Fruit fly (Drosophila melanogaster): ENCODE results near the gene CG42766.

The CG42766 gene

DNA sequence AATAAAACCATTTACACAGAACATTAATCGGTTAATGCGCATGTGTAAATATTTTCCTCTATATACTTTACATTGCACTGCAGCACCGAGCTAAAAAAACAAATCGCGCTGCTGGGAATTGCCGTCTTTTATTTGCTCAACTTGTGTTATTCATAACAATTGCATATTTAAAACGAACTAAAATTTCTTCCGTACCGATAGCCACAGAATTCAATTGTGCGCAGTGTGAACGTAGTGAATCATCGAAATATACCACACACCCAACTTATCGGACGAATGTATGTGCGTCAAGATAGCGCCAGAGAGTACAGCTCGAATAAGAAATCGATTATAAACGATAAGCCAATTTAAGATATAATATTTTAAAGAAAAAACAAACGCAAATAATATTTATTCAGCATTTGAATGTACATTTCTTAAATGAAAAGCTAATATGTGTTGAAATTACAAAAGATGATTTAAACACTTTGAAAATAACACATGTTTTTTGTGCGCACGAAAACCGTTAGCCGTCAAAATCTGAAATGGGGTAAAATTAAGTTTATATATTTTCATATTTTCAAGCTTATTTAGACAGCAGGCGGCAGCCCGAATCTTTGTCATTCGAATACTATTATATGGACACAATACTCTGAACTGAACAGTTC lies 29.0 kb downstream of the CG42766 start, which contains the start of the genes vap and CG12698:
Gene vap (minus strand): TSS at position 262 of the 647 bp plus-strand sequence.
Gene CG12698 (plus strand): TSS at position 597 of the 647 bp plus-strand sequence.
- peak; percentile 17 for TF ChIP-seq D1 (tag; optimal IDR thresholded peaks at IDR 0.05)
- TF ChIP-seq CG17806 (tag; optimal IDR thresholded peaks at IDR 0.05), result no peak

DNA sequence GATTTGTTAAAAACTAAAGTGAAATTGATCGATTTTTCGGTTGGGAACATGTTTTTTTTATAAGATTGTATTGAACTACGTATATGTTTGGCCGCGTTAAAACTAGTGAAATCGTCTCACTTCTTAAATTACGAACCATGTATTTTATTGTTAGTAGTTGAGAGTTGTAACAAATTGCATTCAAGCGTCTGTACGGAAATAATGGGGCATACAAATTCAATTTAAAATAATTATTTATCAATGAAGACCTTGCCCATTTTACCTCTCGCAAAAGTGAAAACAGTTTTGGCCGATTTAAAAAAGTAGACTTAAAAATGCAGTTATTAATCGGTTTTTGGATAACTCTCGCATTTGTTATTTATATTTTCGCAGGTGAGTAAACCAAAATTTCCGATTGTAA lies 32.1 kb downstream of the CG42766 start, which contains the start of gene Muc14A:
Gene Muc14A (plus strand): TSS at position 301 of the 400 bp plus-strand sequence.
- TF ChIP-seq gl (tag; optimal IDR thresholded peaks at IDR 0.05) (no peak), CG34367 (tag; optimal IDR thresholded peaks at IDR 0.05) (no peak), CG10348 (GFP tag; IDR thresholded peaks at IDR 0.05) (no peak), D1 (tag; optimal IDR thresholded peaks at IDR 0.05) (no peak), Pif1B (GFP tag; optimal IDR thresholded peaks at IDR 0.05) (no peak), CG15710 (tag; optimal IDR thresholded peaks at IDR 0.05) (no peak), fd96Ca (GFP tag; IDR thresholded peaks at IDR 0.05) (no peak), CG8301 (tag; optimal IDR thresholded peaks at IDR 0.05) (no peak), CG32121 (GFP tag; IDR thresholded peaks at IDR 0.05) (no peak), CG9948 (tag; optimal IDR thresholded peaks at IDR 0.05) (no peak), CG13204 (GFP tag; optimal IDR thresholded peaks at IDR 0.05) (no peak), Ets98B (GFP tag; IDR thresholded peaks at IDR 0.05) (no peak), Snoo (tag; optimal IDR thresholded peaks at IDR 0.05) (no peak), CG17806 (tag; optimal IDR thresholded peaks at IDR 0.05) (no peak), CG12605 (GFP tag; IDR thresholded peaks at IDR 0.05) (no peak), CG8159 (tag; optimal IDR thresholded peaks at IDR 0.05) (no peak), CG14655 (GFP tag; optimal IDR thresholded peaks at IDR 0.05) (no peak), Pif1A (GFP tag; optimal IDR thresholded peaks at IDR 0.05) (no peak), CG4496 (GFP tag; IDR thresholded peaks at IDR 0.05) (no peak)

Measured in whole organism, pupa.